Fruit fly (Drosophila melanogaster) whole organism, embryonic: ENCODE results near the gene Ide.

Experiments used
- Blimp-1 ChIP-seq: fragments of 200-800 bp; sonication (Bioruptor generic); optimal IDR thresholded peaks from 3 replicates; lab custom pipeline; 2018; ENCODE audit warnings: missing biosample characterization, missing genetic modification characterization, mild to moderate bottlenecking, moderate library complexity, missing genetic modification reagents
- C15 ChIP-seq: fragments of 200-800 bp; sonication (Bioruptor generic); IDR thresholded peaks from 3 replicates; pipeline ENCODE4 v1.3.6; 2022; ENCODE audit warnings: missing biosample characterization, missing genetic modification characterization
- CG10565 ChIP-seq: fragments of 200-800 bp; sonication (Bioruptor generic); optimal IDR thresholded peaks from 3 replicates; lab custom pipeline; 2016; ENCODE audit warnings: missing biosample characterization, mild to moderate bottlenecking, missing genetic modification characterization
- CG15479 ChIP-seq: fragments of 200-800 bp; sonication (Bioruptor generic); optimal IDR thresholded peaks from 3 replicates; lab custom pipeline; 2019; ENCODE audit warnings: missing biosample characterization, mild to moderate bottlenecking, missing genetic modification characterization, moderate library complexity
- CG17359 ChIP-seq: fragments of 200-800 bp; sonication (Bioruptor generic); optimal IDR thresholded peaks from 3 replicates; lab custom pipeline; 2018; ENCODE audit warnings: missing biosample characterization, mild to moderate bottlenecking, missing genetic modification characterization, moderate library complexity
- CG17568 ChIP-seq: fragments of 200-800 bp; sonication (Bioruptor generic); optimal IDR thresholded peaks from 2 replicates; lab custom pipeline; 2018; ENCODE audit warnings: missing biosample characterization, mild to moderate bottlenecking, missing genetic modification characterization, moderate library complexity
- CG17912 ChIP-seq: fragments of 200-800 bp; sonication (Bioruptor generic); optimal IDR thresholded peaks from 2 replicates; lab custom pipeline; 2018; ENCODE audit warnings: missing biosample characterization, mild to moderate bottlenecking, missing genetic modification characterization
- CG2199 ChIP-seq: fragments of 200-800 bp; sonication (Bioruptor generic); IDR thresholded peaks from 3 replicates; pipeline ENCODE4 v1.3.6; 2022; ENCODE audit warnings: missing biosample characterization, missing genetic modification characterization
- CG3065 ChIP-seq: fragments of 200-800 bp; sonication (Bioruptor generic); optimal IDR thresholded peaks from 2 replicates; lab custom pipeline; 2016; ENCODE audit warnings: missing biosample characterization, missing genetic modification characterization
- CG32767 ChIP-seq: fragments of 200-800 bp; sonication (Bioruptor generic); IDR thresholded peaks from 2 replicates; pipeline ENCODE4 v1.3.6; 2022; ENCODE audit warnings: missing biosample characterization, missing genetic modification characterization
- CG3847 ChIP-seq: fragments of 200-800 bp; sonication (Bioruptor generic); IDR thresholded peaks from 2 replicates; pipeline ENCODE4 v1.3.6; 2022; ENCODE audit warnings: missing biosample characterization, missing genetic modification characterization
- CG42726 ChIP-seq: fragments of 200-800 bp; sonication (Bioruptor generic); IDR thresholded peaks from 2 replicates; pipeline ENCODE4 v1.3.6; 2022; ENCODE audit warnings: missing biosample characterization, missing genetic modification characterization; ENCODE audit not compliant: partially characterized antibody
- CG9727 ChIP-seq: fragments of 200-800 bp; sonication (Bioruptor generic); optimal IDR thresholded peaks from 3 replicates; lab custom pipeline; 2017; ENCODE audit warnings: missing biosample characterization, mild to moderate bottlenecking, missing genetic modification characterization
- Camta ChIP-seq: fragments of 200-800 bp; sonication (Bioruptor generic); optimal IDR thresholded peaks from 2 replicates; lab custom pipeline; 2016; ENCODE audit warnings: missing biosample characterization, missing genetic modification characterization
- D ChIP-seq, 2 experiments: fragments of 200-800 bp in 1 of 2; fragments of >200 bp in 1 of 2; sonication (Bioruptor generic) in 1 of 2; optimal IDR thresholded peaks; 2 replicates in 1 of 2; 3 replicates in 1 of 2; lab custom pipeline; 2017; ENCODE audit warnings: mild to moderate bottlenecking in 1 of 2, missing biosample characterization in 1 of 2, missing genetic modification characterization in 1 of 2, missing genetic modification reagents in 1 of 2
- Dip2 ChIP-seq: fragments of 200-800 bp; sonication (Bioruptor generic); IDR thresholded peaks from 2 replicates; pipeline ENCODE4 v1.3.6; 2022; ENCODE audit warnings: missing biosample characterization, missing genetic modification characterization
- Fer3 ChIP-seq: fragments of 200-800 bp; sonication (Bioruptor generic); optimal IDR thresholded peaks from 2 replicates; lab custom pipeline; 2018; ENCODE audit warnings: missing biosample characterization, mild to moderate bottlenecking, missing genetic modification characterization, moderate library complexity
- HLHmδ ChIP-seq: fragments of 200-800 bp; sonication (Bioruptor generic); optimal IDR thresholded peaks from 2 replicates; lab custom pipeline; 2018; ENCODE audit warnings: missing biosample characterization, mild to moderate bottlenecking, missing genetic modification characterization, moderate library complexity
- Hr39 ChIP-seq: fragments of >200 bp; optimal IDR thresholded peaks from 2 replicates; lab custom pipeline; 2017
- Med ChIP-seq: fragments of 200-800 bp; sonication (Bioruptor generic); peaks from one replicate; lab custom pipeline; 2016; ENCODE audit warnings: missing biosample characterization, missing genetic modification characterization, mild to moderate bottlenecking, inconsistent platforms, moderate library complexity
- Neu2 ChIP-seq: fragments of 200-800 bp; sonication (Bioruptor generic); optimal IDR thresholded peaks from 3 replicates; lab custom pipeline; 2016; ENCODE audit warnings: missing biosample characterization, missing genetic modification characterization, borderline replicate concordance
- ac ChIP-seq: fragments of 200-800 bp; sonication (Bioruptor generic); optimal IDR thresholded peaks from 3 replicates; lab custom pipeline; 2017; ENCODE audit warnings: missing biosample characterization, mild to moderate bottlenecking, missing genetic modification characterization
- ci ChIP-seq: fragments of 200-800 bp; sonication (Bioruptor generic); IDR thresholded peaks from 3 replicates; pipeline ENCODE4 v1.3.6; 2022; ENCODE audit warnings: missing biosample characterization, missing genetic modification characterization
- corto ChIP-seq: fragments of 200-800 bp; sonication (Bioruptor generic); optimal IDR thresholded peaks from 2 replicates; lab custom pipeline; 2016; ENCODE audit warnings: missing biosample characterization, mild to moderate bottlenecking, missing genetic modification characterization, moderate library complexity
- crc ChIP-seq: fragments of 200-800 bp; sonication (Bioruptor generic); optimal IDR thresholded peaks from 2 replicates; lab custom pipeline; 2016; ENCODE audit warnings: missing biosample characterization, missing genetic modification characterization
- gcm ChIP-seq: fragments of 200-800 bp; sonication (Bioruptor generic); optimal IDR thresholded peaks from 2 replicates; lab custom pipeline; 2019; ENCODE audit warnings: missing biosample characterization, mild to moderate bottlenecking, missing genetic modification characterization, moderate library complexity
- hkb ChIP-seq, 2 experiments: fragments of 200-800 bp in 1 of 2; fragments of >200 bp in 1 of 2; sonication (Bioruptor generic) in 1 of 2; IDR thresholded peaks in 1 of 2; optimal IDR thresholded peaks in 1 of 2; 2 replicates each; pipeline versions ENCODE4 v1.3.6 to Lab custom; 2017 to 2022; ENCODE audit warnings: missing biosample characterization in 1 of 2, missing genetic modification characterization in 1 of 2
- ken ChIP-seq: fragments of 200-800 bp; sonication (Bioruptor generic); IDR thresholded peaks from 3 replicates; pipeline ENCODE4 v1.3.6; 2022; ENCODE audit warnings: missing biosample characterization, missing genetic modification characterization
- nau ChIP-seq: fragments of 200-800 bp; sonication (Bioruptor generic); optimal IDR thresholded peaks from 3 replicates; lab custom pipeline; 2017; ENCODE audit warnings: missing biosample characterization, mild to moderate bottlenecking, missing genetic modification characterization, missing genetic modification reagents
- nerfin-1 ChIP-seq: fragments of 200-800 bp; sonication (Bioruptor generic); optimal IDR thresholded peaks from 3 replicates; lab custom pipeline; 2019; ENCODE audit warnings: missing biosample characterization, mild to moderate bottlenecking, missing genetic modification characterization, moderate library complexity
- pros ChIP-seq: fragments of 200-800 bp; sonication (Bioruptor generic); optimal IDR thresholded peaks from 3 replicates; lab custom pipeline; 2019; ENCODE audit warnings: missing biosample characterization, mild to moderate bottlenecking, missing genetic modification characterization, moderate library complexity
- rib ChIP-seq: fragments of 200-800 bp; sonication (Bioruptor generic); IDR thresholded peaks from 2 replicates; pipeline ENCODE4 v1.3.6; 2022; ENCODE audit warnings: missing biosample characterization, missing genetic modification characterization
- sens ChIP-seq: fragments of 200-800 bp; sonication (Bioruptor generic); peaks from one replicate; lab custom pipeline; 2016; ENCODE audit warnings: missing biosample characterization, missing genetic modification characterization
- seq ChIP-seq: fragments of 200-800 bp; sonication (Bioruptor generic); IDR thresholded peaks from 2 replicates; pipeline ENCODE4 v1.3.6; 2022; ENCODE audit warnings: missing biosample characterization, missing genetic modification characterization
- twi ChIP-seq: fragments of 200-800 bp; optimal IDR thresholded peaks from 2 replicates; lab custom pipeline; 2019; ENCODE audit warnings: missing biosample characterization, mild to moderate bottlenecking, missing genetic modification characterization, moderate library complexity
- zen ChIP-seq: fragments of 200-800 bp; sonication (Bioruptor generic); optimal IDR thresholded peaks from 3 replicates; lab custom pipeline; 2018; ENCODE audit warnings: missing biosample characterization, mild to moderate bottlenecking, missing genetic modification characterization, moderate library complexity

The Ide gene

DNA sequence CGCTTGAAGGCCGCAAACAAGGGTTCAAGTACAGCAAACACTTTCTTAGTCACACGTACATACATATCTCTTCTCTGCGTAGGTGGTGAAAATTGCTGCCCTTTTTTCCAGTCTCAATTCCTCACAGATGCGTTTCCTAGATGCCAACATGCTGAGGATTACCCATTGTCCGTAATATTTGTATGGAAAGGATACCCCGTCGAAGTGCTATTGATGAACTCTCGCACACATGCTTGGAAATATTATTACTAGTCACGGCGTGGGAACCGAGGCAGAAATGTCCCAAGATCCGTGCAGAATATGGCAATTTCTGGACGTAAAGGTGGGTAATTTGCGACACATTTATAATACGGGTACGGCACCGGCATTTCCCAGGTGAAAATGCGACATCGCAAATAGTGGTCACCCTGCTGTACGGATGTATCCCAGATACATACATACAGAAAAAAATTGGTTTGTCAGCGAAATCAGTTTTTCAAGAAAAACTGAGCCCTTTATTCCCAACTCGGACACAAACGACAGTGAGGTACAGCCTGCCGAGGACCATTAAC is 29.7 kb upstream of the Ide start:
- TF ChIP-seq seq (0 out of 2 replicates have a peak, but pooled peaks have one; percentile 6), Dip2 (GFP tag; lab: Robert Waterston, UW) (no peak), CG42726 (GFP tag; lab: Robert Waterston, UW) (peak; percentile 22; the same call in 1 of the 2 replicates), CG3065 (GFP tag; lab: Kevin White, UChicago) (no peak), D (optimal IDR thresholded peaks at IDR 0.05; lab: Kevin White, UChicago) (peak; percentile 82), D (GFP tag; optimal IDR thresholded peaks at IDR 0.05; lab: Kevin White, UChicago) (no peak), CG2199 (GFP tag; lab: Robert Waterston, UW) (peak; percentile 19; the same call in 1 of the 3 replicates), nau (GFP tag; lab: Kevin White, UChicago) (no peak), corto (GFP tag; lab: Kevin White, UChicago) (no peak), Neu2 (GFP tag; lab: Kevin White, UChicago) (peak; percentile 53), pros (GFP tag; lab: Kevin White, UChicago) (peak; percentile 44), CG17912 (GFP tag; lab: Kevin White, UChicago) (no peak), twi (tag; lab: Kevin White, UChicago) (peak; percentile 92), Hr39 (lab: Kevin White, UChicago) (no peak), rib (GFP tag; lab: Robert Waterston, UW) (0 out of 2 replicates have a peak, but pooled peaks have one; percentile 12), CG17568 (GFP tag; lab: Kevin White, UChicago) (peak; percentile 76), CG10565 (GFP tag; lab: Kevin White, UChicago) (no peak), nerfin-1 (tag; lab: Kevin White, UChicago) (peak; percentile 8), hkb (optimal IDR thresholded peaks at IDR 0.05; lab: Kevin White, UChicago) (no peak), hkb (GFP tag; IDR thresholded peaks at IDR 0.05; lab: Robert Waterston, UW) (no peak), crc (GFP tag; lab: Kevin White, UChicago) (no peak), ac (peak; percentile 13), sens (GFP tag; lab: Kevin White, UChicago) (peak; percentile 78), zen (tag; lab: Kevin White, UChicago) (peak; percentile 47), CG32767 (GFP tag; lab: Robert Waterston, UW) (0 out of 2 replicates have a peak, but pooled peaks have one; percentile 15), Fer3 (no peak)

DNA sequence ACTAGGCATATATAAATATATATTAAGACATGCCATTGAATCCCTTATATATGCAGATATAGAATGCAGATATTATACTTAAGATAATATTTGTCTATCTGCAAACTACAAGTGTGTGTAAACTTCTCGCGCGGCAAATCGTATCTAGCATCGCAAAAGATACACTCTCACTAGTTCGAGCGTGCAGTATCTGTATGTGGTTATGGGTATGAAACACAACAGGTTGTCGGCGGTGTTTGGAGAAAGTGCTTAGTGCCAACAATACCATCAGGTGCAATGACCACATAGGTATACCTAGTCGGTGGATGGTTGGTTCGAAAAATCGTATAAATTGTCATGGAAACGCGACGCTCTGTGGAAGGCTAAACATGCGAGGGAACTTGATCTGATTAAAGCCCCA is 28.8 kb upstream of the Ide start:
- TF ChIP-seq HLHmδ (GFP tag; lab: Kevin White, UChicago) (peak; percentile 5), Med (GFP tag; lab: Kevin White, UChicago) (peak; percentile 20), CG15479 (GFP tag; lab: Kevin White, UChicago) (peak; percentile 21), gcm (no peak), C15 (GFP tag; lab: Robert Waterston, UW) (no peak), ci (peak; percentile 9; the same call in 1 of the 3 replicates), ken (GFP tag; lab: Robert Waterston, UW) (0 out of 3 replicates have a peak, but pooled peaks have one; percentile 22), CG17359 (tag; lab: Kevin White, UChicago) (no peak), Blimp-1 (GFP tag; lab: Kevin White, UChicago) (peak; percentile 93), CG9727 (GFP tag; lab: Kevin White, UChicago) (no peak), CG3847 (GFP tag; lab: Robert Waterston, UW) (no peak), CG2199 (GFP tag; lab: Robert Waterston, UW) (peak; percentile 69; the same call in 1 of the 3 replicates), Camta (no peak)
